Worm (Caenorhabditis elegans) whole organism, early embryonic: ENCODE data around the gene F41E6.7.

ENCODE experiments used
- ama-1 ChIP-seq: fragments of 150-350 bp; optimal IDR thresholded peaks from 2 replicates; lab custom pipeline; 2014
- flt-1 ChIP-seq: fragments of 200-800 bp; sonication (Bioruptor generic); IDR thresholded peaks from 2 replicates; pipeline ENCODE4 v1.3.6; 2022; ENCODE audit warnings: missing genetic modification characterization, missing compliant biosample characterization
- scrt-1 ChIP-seq: fragments of 200-800 bp; sonication (Bioruptor generic); IDR thresholded peaks from 2 replicates; pipeline ENCODE4 v1.3.6; 2022; ENCODE audit warnings: missing genetic modification characterization, missing compliant biosample characterization
- tra-4 ChIP-seq: sonication (generic microtip); optimal IDR thresholded peaks from 2 replicates; lab custom pipeline; 2017; ENCODE audit warnings: missing genetic modification characterization, missing compliant biosample characterization

DNA sequence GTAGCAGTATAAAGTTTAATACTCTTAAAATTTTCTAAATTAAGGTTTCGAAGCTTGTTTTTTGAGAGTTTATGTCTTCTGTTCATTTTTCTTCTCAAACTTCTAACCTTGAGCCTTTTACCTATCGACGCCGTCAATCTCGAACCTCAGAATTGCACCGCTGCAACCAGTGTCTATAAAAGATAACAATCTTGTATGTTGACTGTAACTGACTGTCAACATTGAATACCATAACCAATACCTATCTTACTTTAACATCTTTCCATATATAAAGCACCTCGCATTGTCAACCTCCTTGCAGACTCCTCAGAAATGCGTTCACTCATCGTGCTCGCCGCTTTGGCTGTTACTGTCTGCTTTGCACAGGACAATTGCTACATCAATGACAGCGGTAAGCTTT, 19.6 kb upstream of the F41E6.7 start, which contains the start of gene grd-5:
- TF ChIP-seq ama-1 (lab: Kevin White, UChicago) (no peak), scrt-1 (no peak), flt-1 (GFP tag; lab: Robert Waterston, UW) (no peak), tra-4 (no peak)
